Fruit fly (Drosophila melanogaster) whole organism, pupa: ENCODE results near the gene Rbcn-3A.

ENCODE experiments used
- CG10348 ChIP-seq: fragments of 200-800 bp; sonication (Bioruptor generic); IDR thresholded peaks from 2 replicates; pipeline ENCODE4 v1.3.6; 2022; ENCODE audit warnings: missing biosample characterization, missing genetic modification characterization
- CG12605 ChIP-seq: fragments of 200-800 bp; sonication (Bioruptor generic); IDR thresholded peaks from 2 replicates; pipeline ENCODE4 v1.3.6; 2022; ENCODE audit warnings: missing biosample characterization, missing genetic modification characterization
- CG13204 ChIP-seq: fragments of 200-800 bp; sonication (Bioruptor generic); optimal IDR thresholded peaks from 2 replicates; lab custom pipeline; 2018; ENCODE audit warnings: missing biosample characterization, mild to moderate bottlenecking, missing genetic modification characterization, moderate library complexity
- CG14655 ChIP-seq: fragments of 200-800 bp; sonication (Bioruptor generic); optimal IDR thresholded peaks from 3 replicates; lab custom pipeline; 2017; ENCODE audit warnings: mild to moderate bottlenecking, missing biosample characterization, missing genetic modification reagents, missing genetic modification characterization
- CG15710 ChIP-seq: fragments of 200-800 bp; sonication (Bioruptor generic); optimal IDR thresholded peaks from 2 replicates; lab custom pipeline; 2018; ENCODE audit warnings: missing biosample characterization, mild to moderate bottlenecking, missing genetic modification characterization, moderate library complexity
- CG17806 ChIP-seq: fragments of 200-800 bp; sonication (Bioruptor generic); optimal IDR thresholded peaks from 2 replicates; lab custom pipeline; 2018; ENCODE audit warnings: missing biosample characterization, mild to moderate bottlenecking, missing genetic modification characterization, moderate library complexity
- CG32121 ChIP-seq: fragments of 200-800 bp; sonication (Bioruptor generic); IDR thresholded peaks from 2 replicates; pipeline ENCODE4 v1.3.6; 2022; ENCODE audit warnings: missing biosample characterization, missing genetic modification characterization
- CG34367 ChIP-seq: fragments of 200-800 bp; sonication (Bioruptor generic); optimal IDR thresholded peaks from 2 replicates; lab custom pipeline; 2018; ENCODE audit warnings: missing biosample characterization, mild to moderate bottlenecking, missing genetic modification characterization
- CG4496 ChIP-seq: fragments of 200-800 bp; sonication (Bioruptor generic); IDR thresholded peaks from 3 replicates; pipeline ENCODE4 v1.3.6; 2022; ENCODE audit warnings: missing biosample characterization, missing genetic modification characterization
- CG8159 ChIP-seq: fragments of 200-800 bp; sonication (Bioruptor generic); optimal IDR thresholded peaks from 3 replicates; lab custom pipeline; 2018; ENCODE audit warnings: missing biosample characterization, mild to moderate bottlenecking, missing genetic modification characterization, moderate library complexity
- CG8301 ChIP-seq: fragments of 200-800 bp; sonication (Bioruptor generic); optimal IDR thresholded peaks from 2 replicates; lab custom pipeline; 2018; ENCODE audit warnings: missing biosample characterization, mild to moderate bottlenecking, missing genetic modification characterization
- CG9948 ChIP-seq: fragments of 200-800 bp; sonication (Bioruptor generic); optimal IDR thresholded peaks from 2 replicates; lab custom pipeline; 2018; ENCODE audit warnings: missing biosample characterization, mild to moderate bottlenecking, missing genetic modification characterization, moderate library complexity
- D1 ChIP-seq: fragments of 200-800 bp; sonication (Bioruptor generic); optimal IDR thresholded peaks from 2 replicates; lab custom pipeline; 2018; ENCODE audit warnings: missing biosample characterization, mild to moderate bottlenecking, missing genetic modification characterization, moderate library complexity
- EcR ChIP-seq: fragments of 200-800 bp; sonication (Bioruptor generic); optimal IDR thresholded peaks from 3 replicates; lab custom pipeline; 2019; ENCODE audit warnings: missing biosample characterization, missing genetic modification characterization, mild to moderate bottlenecking, moderate library complexity, missing genetic modification reagents
- Pif1A ChIP-seq: fragments of 200-800 bp; sonication (Bioruptor generic); optimal IDR thresholded peaks from 3 replicates; lab custom pipeline; 2016; ENCODE audit warnings: missing biosample characterization, missing genetic modification characterization
- Pif1B ChIP-seq: fragments of 200-800 bp; sonication (Bioruptor generic); optimal IDR thresholded peaks from 3 replicates; lab custom pipeline; 2016; ENCODE audit warnings: missing biosample characterization, missing genetic modification characterization
- Snoo ChIP-seq: fragments of 200-800 bp; sonication (Bioruptor generic); optimal IDR thresholded peaks from 3 replicates; lab custom pipeline; 2017; ENCODE audit warnings: missing biosample characterization, mild to moderate bottlenecking, missing genetic modification characterization, inconsistent platforms
- fd96Ca ChIP-seq: fragments of 200-800 bp; sonication (Bioruptor generic); IDR thresholded peaks from 3 replicates; pipeline ENCODE4 v1.3.6; 2022; ENCODE audit warnings: missing biosample characterization, missing genetic modification characterization
- gl ChIP-seq: fragments of 200-800 bp; sonication (Bioruptor generic); optimal IDR thresholded peaks from 2 replicates; lab custom pipeline; 2018; ENCODE audit warnings: missing biosample characterization, mild to moderate bottlenecking, missing genetic modification characterization
- rn ChIP-seq: fragments of 200-800 bp; sonication (Bioruptor generic); IDR thresholded peaks from 2 replicates; pipeline ENCODE4 v1.3.6; 2022; ENCODE audit warnings: missing biosample characterization, missing genetic modification characterization

Rbcn-3A gene

DNA sequence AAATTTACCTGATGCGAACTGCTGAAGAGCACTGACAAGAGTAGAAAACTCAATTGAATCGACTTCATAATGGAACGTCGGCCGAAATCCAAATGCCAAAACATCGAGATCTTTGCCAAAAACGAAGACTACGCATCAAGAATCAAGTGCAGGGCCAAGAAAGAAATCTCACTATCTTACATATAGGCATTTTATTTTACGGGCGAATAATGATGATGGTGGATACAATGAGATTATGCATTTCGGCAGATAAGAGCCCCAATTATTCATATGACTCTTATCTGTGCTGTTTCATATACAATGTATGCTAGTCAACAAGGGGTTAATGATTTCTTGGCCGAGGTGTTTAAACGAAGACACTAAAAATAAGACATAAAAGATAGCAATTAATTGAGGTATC lies 36.1 kb downstream of the Rbcn-3A start, which contains the start of gene Btnd:
Gene Btnd, minus strand, starts transcription at position 101 of the 400 bp plus-strand sequence.
- no peak for TF ChIP-seq CG9948 (tag; lab: Kevin White, UChicago)
- TF ChIP-seq CG17806 (tag; lab: Kevin White, UChicago) = no peak
- TF ChIP-seq CG15710 = no peak
- no peak for TF ChIP-seq gl (tag; lab: Kevin White, UChicago)
- TF ChIP-seq Pif1B (GFP tag; lab: Kevin White, UChicago) = no peak
- no peak for TF ChIP-seq CG4496 (GFP tag; lab: Robert Waterston, UW)
- no peak for TF ChIP-seq CG8301 (tag; lab: Kevin White, UChicago)
- TF ChIP-seq EcR (GFP tag; lab: Kevin White, UChicago) = no peak
- TF ChIP-seq CG34367 (tag; lab: Kevin White, UChicago) = no peak
- no peak for TF ChIP-seq CG10348 (GFP tag; lab: Robert Waterston, UW)
- no peak for TF ChIP-seq CG14655 (GFP tag; lab: Kevin White, UChicago)

DNA sequence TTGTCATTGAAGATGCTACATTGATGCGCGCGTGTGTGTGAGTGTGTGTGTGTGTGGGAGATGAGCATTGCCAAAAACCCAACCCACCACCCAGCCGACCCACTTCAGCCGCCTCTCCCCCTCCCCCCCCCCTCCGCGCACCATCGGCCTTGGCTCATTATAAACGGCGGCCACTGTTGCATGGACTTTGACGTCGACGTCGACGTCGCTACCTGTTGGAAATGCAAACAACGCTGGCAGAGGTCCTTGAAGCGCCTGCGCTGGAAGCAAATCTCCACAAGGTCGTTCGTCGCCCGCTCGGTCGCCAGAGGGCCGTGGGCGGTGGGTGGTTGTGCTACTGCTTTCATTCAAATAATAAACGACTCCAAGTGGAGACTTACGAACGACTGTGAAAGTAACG lies 38.6 kb downstream of the Rbcn-3A start:
- TF ChIP-seq CG32121 (no peak), gl (tag; lab: Kevin White, UChicago) (no peak), CG9948 (tag; lab: Kevin White, UChicago) (no peak), CG8301 (tag; lab: Kevin White, UChicago) (no peak), CG13204 (GFP tag; lab: Kevin White, UChicago) (no peak)

DNA sequence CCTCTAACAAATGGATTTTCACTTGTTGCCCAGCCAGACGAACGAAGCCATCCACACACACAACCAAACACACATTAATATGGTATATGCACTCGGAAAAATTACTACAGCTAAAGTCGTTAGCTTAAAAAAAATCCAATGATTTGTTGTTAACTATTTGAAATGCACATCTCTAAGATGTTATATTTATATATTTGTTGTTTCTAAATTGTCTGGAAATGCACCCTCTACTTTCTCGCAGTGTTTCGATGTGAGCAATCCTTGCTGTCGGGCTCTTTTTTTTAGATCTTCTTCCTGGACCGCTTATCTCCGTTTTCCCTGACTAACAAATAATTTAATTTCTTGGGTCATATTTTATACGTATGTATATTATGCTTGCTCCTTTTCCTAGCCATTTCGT lies 50.2 kb downstream of the Rbcn-3A start:
- TF ChIP-seq Pif1B (GFP tag; lab: Kevin White, UChicago) (no peak), CG15710 (no peak), rn (GFP tag; lab: Robert Waterston, UW) (no peak), CG32121 (no peak), Pif1A (GFP tag; lab: Kevin White, UChicago) (no peak), CG10348 (GFP tag; lab: Robert Waterston, UW) (no peak), Snoo (tag; lab: Kevin White, UChicago) (no peak), CG13204 (GFP tag; lab: Kevin White, UChicago) (no peak)

- TF ChIP-seq Snoo (tag; lab: Kevin White, UChicago) = no peak
- no peak for TF ChIP-seq D1 (tag; lab: Kevin White, UChicago)
- TF ChIP-seq CG32121 = no peak
- TF ChIP-seq CG8159 (tag; lab: Kevin White, UChicago) = no peak
- TF ChIP-seq CG15710 = no peak
- no peak for TF ChIP-seq CG4496 (GFP tag; lab: Robert Waterston, UW)
- TF ChIP-seq rn (GFP tag; lab: Robert Waterston, UW) = no peak
- TF ChIP-seq CG12605 (GFP tag; lab: Robert Waterston, UW) = no peak
- TF ChIP-seq fd96Ca (GFP tag; lab: Robert Waterston, UW) = no peak
- no peak for TF ChIP-seq CG9948 (tag; lab: Kevin White, UChicago)
- no peak for TF ChIP-seq gl (tag; lab: Kevin White, UChicago)
- no peak for TF ChIP-seq CG13204 (GFP tag; lab: Kevin White, UChicago)
- TF ChIP-seq CG17806 (tag; lab: Kevin White, UChicago) = no peak
- TF ChIP-seq CG10348 (GFP tag; lab: Robert Waterston, UW) = no peak
Observed at dm6 chrX:6202509-6202979, 52.7 kb downstream of the Rbcn-3A start, which contains the start of gene vanin-like. Gene vanin-like, minus strand, starts transcription at chrX:6202559.

DNA sequence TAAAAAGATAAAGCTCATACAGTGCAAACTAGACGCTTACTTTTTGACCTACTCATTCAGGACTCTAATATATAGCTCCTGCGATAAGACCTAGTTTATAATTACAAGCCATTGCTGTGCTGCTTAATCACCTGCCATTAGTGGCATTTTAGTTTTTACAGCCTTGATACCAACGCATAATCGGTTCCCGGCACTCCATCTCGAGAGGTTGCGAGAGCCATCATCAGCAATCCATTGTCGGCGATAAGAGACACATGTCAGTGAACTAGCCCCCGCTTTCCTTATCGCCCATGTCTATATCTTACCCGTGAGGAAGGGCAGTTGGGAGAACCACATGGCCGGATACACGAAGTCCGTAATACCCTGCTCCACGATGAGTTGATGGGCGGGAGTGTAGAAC lies 53.8 kb downstream of the Rbcn-3A start:
- TF ChIP-seq EcR (GFP tag; lab: Kevin White, UChicago) (no peak), CG15710 (no peak), rn (GFP tag; lab: Robert Waterston, UW) (no peak), Pif1A (GFP tag; lab: Kevin White, UChicago) (no peak), gl (tag; lab: Kevin White, UChicago) (no peak), CG14655 (GFP tag; lab: Kevin White, UChicago) (no peak), D1 (tag; lab: Kevin White, UChicago) (no peak), Snoo (tag; lab: Kevin White, UChicago) (no peak), CG12605 (GFP tag; lab: Robert Waterston, UW) (no peak), CG4496 (GFP tag; lab: Robert Waterston, UW) (no peak), CG17806 (tag; lab: Kevin White, UChicago) (no peak), CG10348 (GFP tag; lab: Robert Waterston, UW) (no peak), CG8159 (tag; lab: Kevin White, UChicago) (no peak), CG8301 (tag; lab: Kevin White, UChicago) (no peak), CG9948 (tag; lab: Kevin White, UChicago) (no peak)

DNA sequence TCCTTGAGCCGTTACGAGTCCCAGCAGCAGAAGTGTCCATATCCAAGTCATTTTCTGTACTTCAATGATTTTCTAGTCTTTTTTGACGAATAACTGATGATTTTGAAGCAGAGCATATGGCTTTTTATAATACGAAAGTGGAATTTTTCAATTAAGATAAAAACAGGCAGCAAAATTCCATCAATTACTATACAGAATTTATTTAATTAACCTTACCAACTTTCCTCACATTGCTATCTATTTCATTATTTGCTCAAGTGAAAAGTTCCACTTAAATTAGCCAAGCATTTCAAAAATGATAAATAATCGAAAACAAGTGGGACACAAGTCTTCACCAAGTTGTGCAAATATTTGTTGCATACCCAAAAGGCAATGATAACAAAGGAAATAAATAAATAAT lies 55.5 kb downstream of the Rbcn-3A start, which contains the start of gene CG43090:
Gene CG43090, minus strand, starts transcription at position 101 of the 400 bp plus-strand sequence.
- TF ChIP-seq CG13204 (GFP tag; lab: Kevin White, UChicago) = no peak
- no peak for TF ChIP-seq CG9948 (tag; lab: Kevin White, UChicago)
- TF ChIP-seq gl (tag; lab: Kevin White, UChicago) = no peak
- TF ChIP-seq CG10348 (GFP tag; lab: Robert Waterston, UW) = no peak
- TF ChIP-seq CG15710 = no peak
- no peak for TF ChIP-seq fd96Ca (GFP tag; lab: Robert Waterston, UW)
- no peak for TF ChIP-seq rn (GFP tag; lab: Robert Waterston, UW)
- no peak for TF ChIP-seq EcR (GFP tag; lab: Kevin White, UChicago)
- no peak for TF ChIP-seq CG14655 (GFP tag; lab: Kevin White, UChicago)
